Comparison of ENCODE assay signal across 6 fruit fly cellular contexts in the genomic region with DNA sequence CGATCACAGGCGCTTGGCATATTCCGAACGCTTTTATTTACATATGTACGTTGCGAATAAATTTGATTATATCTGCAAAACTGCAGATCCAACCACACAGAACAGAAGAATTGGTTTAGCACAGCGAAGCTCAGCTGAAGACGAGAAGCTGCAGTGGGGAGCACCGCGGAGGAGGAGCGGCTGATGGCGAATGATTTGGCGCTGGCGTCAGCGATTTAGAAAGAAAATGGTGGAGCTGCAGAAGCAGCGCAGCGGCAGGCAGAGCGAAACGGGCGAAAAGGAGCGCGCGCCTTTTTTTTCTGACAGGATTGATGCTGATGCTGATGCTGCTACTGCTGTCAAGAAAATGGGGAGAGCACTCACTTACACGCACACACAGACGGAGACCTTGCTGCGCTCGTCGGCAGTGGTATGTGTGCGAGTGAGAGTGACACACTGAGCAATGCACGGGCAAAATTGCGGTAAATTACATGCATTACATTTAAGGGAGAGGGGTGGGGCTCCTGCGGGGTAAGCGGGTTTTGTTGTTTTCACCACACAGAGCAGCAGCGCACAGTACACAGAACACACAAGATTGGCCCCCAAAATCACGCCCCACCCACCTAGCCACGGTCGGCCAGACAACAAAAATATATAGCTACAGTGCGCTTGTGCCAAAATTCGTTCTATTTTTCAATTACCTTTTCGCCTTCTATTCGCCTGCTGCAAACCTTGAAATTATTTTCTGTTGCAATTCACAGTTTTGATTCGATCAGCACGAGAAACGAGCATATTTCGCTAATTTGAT.
TF ChIP-seq lines count a peak whose summit lies in the region.

No protein-coding gene starts in this region.

- no peak for TF ChIP-seq CTCF in whole organism, embryonic (GFP tag; optimal IDR thresholded peaks at IDR 0.05; lab: Kevin White, UChicago)

TF ChIP-seq in whole organism, 6 proteins besides CTCF, POLR2A, EP300 and RAD21:
- peak; percentile 81 for TF ChIP-seq Dll (optimal IDR thresholded peaks at IDR 0.05; lab: Kevin White, UChicago)
- no peak for TF ChIP-seq pan (optimal IDR thresholded peaks at IDR 0.05; lab: Kevin White, UChicago)
- no peak for TF ChIP-seq psq (optimal IDR thresholded peaks at IDR 0.05; lab: Kevin White, UChicago)
- TF ChIP-seq CG8478 (optimal IDR thresholded peaks at IDR 0.05; lab: Kevin White, UChicago), result no peak
- TF ChIP-seq EcR (GFP tag; optimal IDR thresholded peaks at IDR 0.05; lab: Kevin White, UChicago), result no peak
- no peak for TF ChIP-seq usp (GFP tag; optimal IDR thresholded peaks at IDR 0.05; lab: Kevin White, UChicago)
TF ChIP-seq in whole organism: peak in this region for 1.

TF ChIP-seq in whole organism, adult, 20 proteins besides CTCF, POLR2A, EP300 and RAD21:
- TF ChIP-seq ovo (GFP tag; optimal IDR thresholded peaks at IDR 0.05; lab: Kevin White, UChicago) (peak; percentile 85), CG14711 (tag; optimal IDR thresholded peaks at IDR 0.05; lab: Kevin White, UChicago) (no peak), CG11617 (GFP tag; optimal IDR thresholded peaks at IDR 0.05; lab: Kevin White, UChicago) (peak; percentile 55), tj (GFP tag; optimal IDR thresholded peaks at IDR 0.05; lab: Kevin White, UChicago) (peak; percentile 91), CG7101 (tag; optimal IDR thresholded peaks at IDR 0.05; lab: Kevin White, UChicago) (no peak), cic (GFP tag; optimal IDR thresholded peaks at IDR 0.05; lab: Kevin White, UChicago) (peak; percentile 42), pad (GFP tag; optimal IDR thresholded peaks at IDR 0.05; lab: Kevin White, UChicago) (peak; percentile 99), CG12768 (GFP tag; optimal IDR thresholded peaks at IDR 0.05; lab: Kevin White, UChicago) (peak; percentile 49), cnc (optimal IDR thresholded peaks at IDR 0.05; lab: Kevin White, UChicago) (no peak)

TF ChIP-seq in whole organism, embryonic, 481 proteins besides CTCF, POLR2A, EP300 and RAD21 (continues in another document):
- TF ChIP-seq CG4404 (GFP tag; IDR thresholded peaks at IDR 0.05; lab: Robert Waterston, UW) (no peak), sens (GFP tag; lab: Kevin White, UChicago) (peak; percentile 55), C15 (GFP tag; IDR thresholded peaks at IDR 0.05; lab: Robert Waterston, UW) (no peak), Awh (GFP tag; IDR thresholded peaks at IDR 0.05; lab: Robert Waterston, UW) (0 out of 2 replicates have a peak, but pooled peaks have one; percentile 24), disco-r (GFP tag; optimal IDR thresholded peaks at IDR 0.05; lab: Kevin White, UChicago) (no peak), zfh1 (GFP tag; IDR thresholded peaks at IDR 0.05; lab: Robert Waterston, UW) (0 out of 3 replicates have a peak, but pooled peaks have one; percentile 15), CoRest (tag; optimal IDR thresholded peaks at IDR 0.05; lab: Kevin White, UChicago) (no peak), CG8290 (GFP tag; optimal IDR thresholded peaks at IDR 0.05; lab: Kevin White, UChicago) (no peak), CG8290 (tag; optimal IDR thresholded peaks at IDR 0.05; lab: Kevin White, UChicago) (no peak), CG6683 (GFP tag; optimal IDR thresholded peaks at IDR 0.05; lab: Kevin White, UChicago) (no peak), pzg (GFP tag; optimal IDR thresholded peaks at IDR 0.05; lab: Kevin White, UChicago) (no peak), nau (GFP tag; optimal IDR thresholded peaks at IDR 0.05; lab: Kevin White, UChicago) (no peak), CG4730 (GFP tag; IDR thresholded peaks at IDR 0.05; lab: Robert Waterston, UW) (no peak), oc (tag; optimal IDR thresholded peaks at IDR 0.05; lab: Kevin White, UChicago) (no peak), HHEX (GFP tag; optimal IDR thresholded peaks at IDR 0.05; lab: Kevin White, UChicago) (no peak), crol (GFP tag; IDR thresholded peaks at IDR 0.05; lab: Robert Waterston, UW) (peak; percentile 85), wdn (GFP tag; IDR thresholded peaks at IDR 0.05; lab: Robert Waterston, UW) (no peak), CG12659 (GFP tag; optimal IDR thresholded peaks at IDR 0.05; lab: Kevin White, UChicago) (no peak)

TF ChIP-seq in whole organism, prepupa, 60 proteins besides CTCF, POLR2A, EP300 and RAD21 (continues in another document):
- no peak for TF ChIP-seq CG6276 (GFP tag; optimal IDR thresholded peaks at IDR 0.05; lab: Kevin White, UChicago)
- TF ChIP-seq eg (GFP tag; IDR thresholded peaks at IDR 0.05; lab: Robert Waterston, UW), result 0 out of 3 replicates have a peak, but pooled peaks have one; percentile 34
- TF ChIP-seq Hr38 (GFP tag; optimal IDR thresholded peaks at IDR 0.05; lab: Kevin White, UChicago), result no peak
- peak; percentile 15 for TF ChIP-seq CG3919 (GFP tag; optimal IDR thresholded peaks at IDR 0.05; lab: Kevin White, UChicago)
- no peak for TF ChIP-seq cyc (GFP tag; optimal IDR thresholded peaks at IDR 0.05; lab: Kevin White, UChicago)
- no peak for TF ChIP-seq Gug (GFP tag; IDR thresholded peaks at IDR 0.05; lab: Robert Waterston, UW)
- TF ChIP-seq CG8119 (GFP tag; IDR thresholded peaks at IDR 0.05; lab: Robert Waterston, UW), result peak; percentile 14; the same call in 1 of the 3 replicates
- TF ChIP-seq Eip78C (GFP tag; lab: Kevin White, UChicago), result peak; percentile 32
- peak; percentile 91 for TF ChIP-seq Blimp-1 (GFP tag; optimal IDR thresholded peaks at IDR 0.05; lab: Kevin White, UChicago)
- TF ChIP-seq esn (GFP tag; optimal IDR thresholded peaks at IDR 0.05; lab: Kevin White, UChicago), result no peak
- TF ChIP-seq dsx (GFP tag; optimal IDR thresholded peaks at IDR 0.05; lab: Kevin White, UChicago; ENCODE audit: poor library complexity, severe bottlenecking), result peak; percentile 26
- TF ChIP-seq svp (GFP tag; lab: Kevin White, UChicago), result peak; percentile 89
- TF ChIP-seq Sox14 (GFP tag; optimal IDR thresholded peaks at IDR 0.05; lab: Kevin White, UChicago), result no peak
- TF ChIP-seq CG8319 (GFP tag; optimal IDR thresholded peaks at IDR 0.05; lab: Kevin White, UChicago), result no peak
- no peak for TF ChIP-seq fkh (GFP tag; optimal IDR thresholded peaks at IDR 0.05; lab: Kevin White, UChicago)
- TF ChIP-seq CG6163 (GFP tag; IDR thresholded peaks at IDR 0.05; lab: Robert Waterston, UW), result 0 out of 3 replicates have a peak, but pooled peaks have one; percentile 18
- no peak for TF ChIP-seq fd85E (GFP tag; optimal IDR thresholded peaks at IDR 0.05; lab: Kevin White, UChicago)

TF ChIP-seq in whole organism, pupa, 21 proteins besides CTCF, POLR2A, EP300 and RAD21:
- TF ChIP-seq CG13204 (GFP tag; optimal IDR thresholded peaks at IDR 0.05; lab: Kevin White, UChicago) (peak; percentile 85), CG32121 (GFP tag; IDR thresholded peaks at IDR 0.05; lab: Robert Waterston, UW) (peak; percentile 22; the same call in 1 of the 2 replicates), Snoo (tag; optimal IDR thresholded peaks at IDR 0.05; lab: Kevin White, UChicago) (no peak), EcR (GFP tag; optimal IDR thresholded peaks at IDR 0.05; lab: Kevin White, UChicago) (peak; percentile 23), CG10348 (GFP tag; IDR thresholded peaks at IDR 0.05; lab: Robert Waterston, UW) (no peak), Ets98B (GFP tag; IDR thresholded peaks at IDR 0.05; lab: Robert Waterston, UW) (peak; percentile 43; the same call in 1 of the 2 replicates)

TF ChIP-seq in whole organism, wandering third instar larva, 38 proteins besides CTCF, POLR2A, EP300 and RAD21:
- TF ChIP-seq sv (GFP tag; optimal IDR thresholded peaks at IDR 0.05; lab: Kevin White, UChicago), result no peak
- peak in 1 of 2 experiments; percentile 3 for TF ChIP-seq dl (GFP tag; optimal IDR thresholded peaks at IDR 0.05; lab: Kevin White, UChicago; ENCODE audit: insufficient read depth in 1 of 2, partially characterized antibody in 2 of 2)
- TF ChIP-seq Rel (GFP tag; optimal IDR thresholded peaks at IDR 0.05; lab: Kevin White, UChicago), result no peak
- peak; percentile 72 for TF ChIP-seq Rel (tag; optimal IDR thresholded peaks at IDR 0.05; lab: Kevin White, UChicago)
- no peak for TF ChIP-seq woc (GFP tag; optimal IDR thresholded peaks at IDR 0.05; lab: Kevin White, UChicago)
- peak; percentile 7 for TF ChIP-seq fru (GFP tag; optimal IDR thresholded peaks at IDR 0.05; lab: Kevin White, UChicago)
- peak; percentile 41 for TF ChIP-seq Dif (GFP tag; optimal IDR thresholded peaks at IDR 0.05; lab: Kevin White, UChicago; ENCODE audit: partially characterized antibody)
- TF ChIP-seq psq (GFP tag; optimal IDR thresholded peaks at IDR 0.05; lab: Kevin White, UChicago), result peak; percentile 33
